Worm (Caenorhabditis elegans) whole organism, mixed stage, embryonic: Measurements from ENCODE around the gene C56C10.4.

Source experiments
- M03D4.4 ChIP-seq: sonication (generic microtip); optimal IDR thresholded peaks from 2 replicates; lab custom pipeline; 2017; ENCODE audit warnings: mild to moderate bottlenecking, missing genetic modification characterization, missing compliant biosample characterization
- bed-3 ChIP-seq: fragments of 200-800 bp; sonication (Bioruptor generic); optimal IDR thresholded peaks from 3 replicates; lab custom pipeline; 2018; ENCODE audit warnings: mild to moderate bottlenecking, missing genetic modification characterization, moderate library complexity, missing compliant biosample characterization
- blmp-1 ChIP-seq: fragments of 150-350 bp; optimal IDR thresholded peaks from 2 replicates; lab custom pipeline; 2014; ENCODE audit warnings: missing biosample characterization, missing genetic modification characterization
- ceh-39 ChIP-seq: fragments of 150-350 bp; optimal IDR thresholded peaks from 2 replicates; lab custom pipeline; 2014; ENCODE audit warnings: missing biosample characterization, missing genetic modification characterization
- ceh-43 ChIP-seq: fragments of 200-800 bp; sonication (Bioruptor generic); optimal IDR thresholded peaks from 2 replicates; lab custom pipeline; 2018; ENCODE audit warnings: mild to moderate bottlenecking, missing genetic modification characterization, moderate library complexity, missing compliant biosample characterization
- ceh-83 ChIP-seq: fragments of 200-800 bp; sonication (Bioruptor generic); optimal IDR thresholded peaks from 2 replicates; lab custom pipeline; 2018; ENCODE audit warnings: mild to moderate bottlenecking, missing genetic modification characterization, missing compliant biosample characterization
- ces-1 ChIP-seq: fragments of 150-350 bp; optimal IDR thresholded peaks from 2 replicates; lab custom pipeline; 2014; ENCODE audit warnings: missing biosample characterization, missing genetic modification reagents, missing genetic modification characterization
- cnd-1 ChIP-seq: fragments of 200-800 bp; sonication (Bioruptor generic); optimal IDR thresholded peaks from 2 replicates; lab custom pipeline; 2018; ENCODE audit warnings: mild to moderate bottlenecking, missing genetic modification characterization, missing compliant biosample characterization
- drap-1 ChIP-seq: fragments of 200-800 bp; sonication (Bioruptor generic); optimal IDR thresholded peaks from 3 replicates; lab custom pipeline; 2018; ENCODE audit warnings: mild to moderate bottlenecking, missing genetic modification characterization, missing compliant biosample characterization
- elt-1 ChIP-seq: sonication (generic microtip); optimal IDR thresholded peaks from 2 replicates; lab custom pipeline; 2017; ENCODE audit warnings: missing genetic modification characterization, mild to moderate bottlenecking, missing compliant biosample characterization, antibody characterized with exemption, moderate library complexity, borderline replicate concordance; ENCODE audit not compliant: insufficient read depth
- elt-3 ChIP-seq: fragments of 150-350 bp; optimal IDR thresholded peaks from 2 replicates; lab custom pipeline; 2014; ENCODE audit warnings: missing biosample characterization, missing genetic modification characterization
- flh-1 ChIP-seq: fragments of 200-800 bp; sonication (Bioruptor generic); optimal IDR thresholded peaks from 2 replicates; lab custom pipeline; 2018; ENCODE audit warnings: mild to moderate bottlenecking, missing genetic modification characterization, moderate library complexity, missing compliant biosample characterization
- ham-2 ChIP-seq: fragments of 200-800 bp; sonication (Bioruptor generic); optimal IDR thresholded peaks from 2 replicates; lab custom pipeline; 2018; ENCODE audit warnings: mild to moderate bottlenecking, missing genetic modification characterization, missing compliant biosample characterization
- hlh-1 ChIP-seq: fragments of 150-350 bp; optimal IDR thresholded peaks from 2 replicates; lab custom pipeline; 2014; ENCODE audit warnings: missing biosample characterization, missing genetic modification reagents, missing genetic modification characterization
- lin-13 ChIP-seq: fragments of 150-350 bp; optimal IDR thresholded peaks from 2 replicates; lab custom pipeline; 2014; ENCODE audit warnings: missing biosample characterization, missing genetic modification characterization
- lin-32 ChIP-seq: fragments of 200-800 bp; sonication (Bioruptor generic); optimal IDR thresholded peaks from 2 replicates; lab custom pipeline; 2018; ENCODE audit warnings: mild to moderate bottlenecking, missing genetic modification characterization, missing compliant biosample characterization
- lsy-2 ChIP-seq: fragments of 150-350 bp; optimal IDR thresholded peaks from 2 replicates; lab custom pipeline; 2014; ENCODE audit warnings: missing biosample characterization, missing genetic modification characterization
- mab-5 ChIP-seq: fragments of 150-350 bp; optimal IDR thresholded peaks from 2 replicates; lab custom pipeline; 2014; ENCODE audit warnings: missing biosample characterization, missing genetic modification characterization
- mep-1 ChIP-seq: fragments of 150-350 bp; optimal IDR thresholded peaks from 2 replicates; lab custom pipeline; 2017; ENCODE audit warnings: missing biosample characterization, missing genetic modification reagents, missing genetic modification characterization, inconsistent platforms
- mls-2 ChIP-seq: sonication (generic microtip); optimal IDR thresholded peaks from 2 replicates; lab custom pipeline; 2016; ENCODE audit warnings: mild to moderate bottlenecking, missing genetic modification characterization, moderate library complexity, missing compliant biosample characterization
- nhr-12 ChIP-seq: fragments of 150-350 bp; optimal IDR thresholded peaks from 2 replicates; lab custom pipeline; 2014; ENCODE audit warnings: missing biosample characterization, missing genetic modification characterization
- nhr-2 ChIP-seq: fragments of 150-350 bp; optimal IDR thresholded peaks from 2 replicates; lab custom pipeline; 2014; ENCODE audit warnings: missing biosample characterization, missing genetic modification characterization
- nhr-237 ChIP-seq: fragments of 150-350 bp; optimal IDR thresholded peaks from 2 replicates; lab custom pipeline; 2014; ENCODE audit warnings: missing biosample characterization, missing genetic modification characterization
- nhr-28 ChIP-seq: fragments of 150-350 bp; optimal IDR thresholded peaks from 2 replicates; lab custom pipeline; 2014; ENCODE audit warnings: missing biosample characterization, missing genetic modification characterization
- nhr-76 ChIP-seq: sonication (generic microtip); optimal IDR thresholded peaks from 2 replicates; lab custom pipeline; 2017; ENCODE audit warnings: missing biosample characterization, missing genetic modification characterization
- pha-4 ChIP-seq: fragments of 150-350 bp; optimal IDR thresholded peaks from 2 replicates; lab custom pipeline; 2018; ENCODE audit warnings: missing biosample characterization, missing genetic modification reagents, missing genetic modification characterization
- sem-2 ChIP-seq: fragments of 200-800 bp; sonication (Bioruptor generic); optimal IDR thresholded peaks from 2 replicates; lab custom pipeline; 2018; ENCODE audit warnings: mild to moderate bottlenecking, missing genetic modification characterization, missing compliant biosample characterization
- snpc-4 ChIP-seq: fragments of 150-350 bp; optimal IDR thresholded peaks from 2 replicates; lab custom pipeline; 2014; ENCODE audit warnings: missing biosample characterization, missing genetic modification characterization
- sptf-1 ChIP-seq: sonication (generic microtip); optimal IDR thresholded peaks from 2 replicates; lab custom pipeline; 2017; ENCODE audit warnings: mild to moderate bottlenecking, missing genetic modification characterization, moderate library complexity, missing compliant biosample characterization
- tbx-8 ChIP-seq: fragments of 200-800 bp; sonication (Bioruptor generic); optimal IDR thresholded peaks from 2 replicates; lab custom pipeline; 2018; ENCODE audit warnings: mild to moderate bottlenecking, missing genetic modification characterization, moderate library complexity, missing compliant biosample characterization
- unc-120 ChIP-seq: sonication (generic microtip); optimal IDR thresholded peaks from 2 replicates; lab custom pipeline; 2017; ENCODE audit warnings: missing genetic modification characterization, missing compliant biosample characterization; ENCODE audit not compliant: poor library complexity, severe bottlenecking
- unc-39 ChIP-seq: fragments of 150-350 bp; optimal IDR thresholded peaks from 2 replicates; lab custom pipeline; 2014; ENCODE audit warnings: missing biosample characterization, missing genetic modification characterization
- unc-62 ChIP-seq: fragments of 150-350 bp; optimal IDR thresholded peaks from 2 replicates; lab custom pipeline; 2014; ENCODE audit warnings: missing biosample characterization, missing genetic modification reagents, missing genetic modification characterization
- zip-8 ChIP-seq: fragments of 150-350 bp; optimal IDR thresholded peaks from 2 replicates; lab custom pipeline; 2014; ENCODE audit warnings: missing biosample characterization, missing genetic modification characterization
- ztf-11 ChIP-seq: fragments of 150-350 bp; optimal IDR thresholded peaks from 2 replicates; lab custom pipeline; 2014; ENCODE audit warnings: missing biosample characterization, missing genetic modification characterization

The C56C10.4 gene

DNA sequence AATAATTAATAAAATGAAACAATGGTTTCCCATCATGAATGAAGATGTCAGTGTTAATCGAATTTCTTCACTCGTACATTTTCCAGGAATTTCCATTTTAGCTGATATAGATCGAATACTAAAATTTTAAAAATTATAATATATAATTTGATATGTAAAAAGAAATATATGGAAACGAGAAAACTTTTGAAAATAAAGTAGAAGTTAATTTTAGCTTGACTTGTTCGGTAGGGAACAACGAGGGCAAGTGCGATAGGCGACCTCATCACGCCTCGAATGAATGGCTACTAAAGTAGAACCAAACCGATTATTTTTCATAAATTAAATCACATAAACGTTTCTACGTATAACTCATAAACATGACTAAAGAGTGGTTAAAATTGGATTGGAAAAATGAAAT is 4.5 kb upstream of the C56C10.4 start, which contains the start of gene sra-31:
Gene sra-31, minus strand, starts transcription at position 101 of the 400 bp plus-strand sequence.
- TF ChIP-seq ces-1 (GFP tag; lab: Kevin White, UChicago), result no peak
- no peak for TF ChIP-seq sptf-1
- TF ChIP-seq drap-1 (GFP tag; lab: Kevin White, UChicago), result no peak
- TF ChIP-seq nhr-2 (tag; lab: Kevin White, UChicago), result no peak
- TF ChIP-seq unc-39, result no peak
- TF ChIP-seq ceh-39 (tag; lab: Kevin White, UChicago), result no peak
- no peak for TF ChIP-seq ceh-83
- no peak for TF ChIP-seq unc-120
- no peak for TF ChIP-seq M03D4.4 (tag; lab: Kevin White, UChicago)
- no peak for TF ChIP-seq hlh-1 (tag; lab: Kevin White, UChicago)
- TF ChIP-seq zip-8, result no peak
- no peak for TF ChIP-seq ztf-11

DNA sequence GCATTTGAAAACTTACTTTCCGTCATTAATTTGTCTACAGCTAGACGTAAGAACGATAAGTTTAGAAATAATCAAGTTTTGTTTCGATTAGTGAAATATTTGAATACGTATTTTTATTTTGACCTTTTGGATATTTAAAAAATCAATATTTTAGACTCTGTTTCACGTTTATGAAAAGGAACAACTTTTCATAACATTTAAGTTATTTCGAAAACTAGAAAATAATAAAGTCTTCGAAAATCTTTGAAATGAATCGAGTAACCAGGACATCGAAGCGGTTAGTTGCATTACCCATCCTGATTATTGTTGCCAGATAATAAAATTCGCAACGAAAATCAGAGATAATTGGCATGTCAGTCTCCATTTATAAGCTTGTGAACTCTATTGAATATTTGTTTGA is 1.6 kb upstream of the C56C10.4 start, which contains the start of gene C56C10.6:
Gene C56C10.6, minus strand, starts transcription at position 101 of the 400 bp plus-strand sequence.
- no peak for TF ChIP-seq lin-13
- TF ChIP-seq nhr-76 (tag; lab: Kevin White, UChicago), result no peak
- no peak for TF ChIP-seq zip-8
- no peak for TF ChIP-seq nhr-28 (tag; lab: Kevin White, UChicago)
- no peak for TF ChIP-seq M03D4.4 (tag; lab: Kevin White, UChicago)
- TF ChIP-seq snpc-4 (tag; lab: Kevin White, UChicago), result no peak
- TF ChIP-seq bed-3 (GFP tag; lab: Kevin White, UChicago), result no peak
- no peak for TF ChIP-seq hlh-1 (tag; lab: Kevin White, UChicago)
- TF ChIP-seq nhr-2 (tag; lab: Kevin White, UChicago), result no peak
- no peak for TF ChIP-seq nhr-237 (tag; lab: Kevin White, UChicago)

DNA sequence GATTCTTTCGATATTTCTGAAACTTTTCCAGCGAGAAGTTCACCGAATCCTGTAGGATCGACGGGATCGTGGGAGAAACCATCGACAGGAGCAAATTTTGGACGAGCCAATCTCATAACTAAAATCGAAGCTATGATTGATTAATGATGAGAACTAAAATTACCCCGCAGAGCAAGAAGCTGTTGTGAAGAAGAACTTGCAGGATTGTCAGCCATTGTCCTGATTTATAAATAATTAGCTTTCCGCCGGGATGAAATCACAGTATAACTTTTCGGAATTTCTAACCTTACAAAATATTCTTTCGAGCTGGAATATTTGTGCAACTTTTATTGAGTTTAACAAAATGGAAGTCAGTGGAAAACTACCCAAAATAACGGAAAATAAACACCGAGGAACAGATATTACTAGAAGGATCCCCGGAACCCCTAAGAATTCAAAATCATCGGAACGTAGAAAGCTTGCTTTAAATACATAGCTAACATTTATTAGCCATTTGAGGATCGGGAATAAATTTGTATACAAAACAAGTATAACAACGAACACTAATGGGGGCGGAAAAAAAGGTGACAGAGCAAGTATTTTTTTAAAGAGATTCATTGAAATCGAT is 4.5 kb downstream of the C56C10.4 start, which contains the start of gene C56C10.7:
Gene C56C10.7, minus strand, starts transcription at position 312 of the 607 bp plus-strand sequence.
- TF ChIP-seq mab-5 (no peak), blmp-1 (tag; lab: Kevin White, UChicago) (no peak), cnd-1 (tag; lab: Kevin White, UChicago) (no peak)

DNA sequence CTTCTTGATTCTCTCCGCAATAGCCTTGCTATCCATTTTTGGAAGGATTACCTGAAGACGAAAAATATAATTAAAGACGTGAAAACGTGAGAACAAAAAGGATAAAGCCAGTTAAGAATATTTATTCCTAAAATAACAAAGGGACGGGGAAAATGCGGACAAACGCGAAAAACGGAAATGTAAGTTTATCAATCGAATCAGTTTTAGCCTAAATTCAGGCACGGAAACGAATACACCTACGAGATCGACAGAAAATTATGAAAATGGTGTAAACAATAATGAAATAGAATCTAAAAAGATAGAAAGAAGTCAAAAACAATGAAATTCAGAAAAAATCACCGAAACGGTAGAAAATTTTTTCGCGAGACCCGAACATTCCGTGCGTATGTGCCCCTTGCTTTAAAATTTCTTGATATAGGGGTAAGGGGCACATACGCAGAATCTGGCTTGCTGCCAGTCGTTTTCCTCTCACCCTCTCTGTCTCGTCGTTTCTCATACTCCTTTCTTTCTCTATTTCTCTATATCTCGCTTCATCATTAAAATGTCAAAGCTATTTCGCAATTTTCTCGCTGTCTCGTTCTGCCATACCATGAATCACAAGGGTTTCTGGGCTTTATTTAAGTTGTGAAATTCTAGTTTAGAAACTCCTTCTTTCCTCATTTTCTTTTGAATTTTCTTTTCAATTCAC is 5.9 kb downstream of the C56C10.4 start, which contains the start of gene icd-1:
Gene icd-1, minus strand, starts transcription at position 51 of the 688 bp plus-strand sequence.
- TF ChIP-seq ceh-39 (tag; lab: Kevin White, UChicago) (peak; percentile 71), pha-4 (tag; lab: Kevin White, UChicago) (peak; percentile 71), lin-13 (peak; percentile 88), drap-1 (GFP tag; lab: Kevin White, UChicago) (no peak), lin-32 (GFP tag; lab: Kevin White, UChicago) (no peak), cnd-1 (tag; lab: Kevin White, UChicago) (peak; percentile 31), ceh-43 (GFP tag; lab: Kevin White, UChicago) (no peak), blmp-1 (tag; lab: Kevin White, UChicago) (no peak), M03D4.4 (tag; lab: Kevin White, UChicago) (peak; percentile 63), nhr-12 (tag; lab: Kevin White, UChicago) (no peak), mab-5 (peak; percentile 34), flh-1 (GFP tag; lab: Kevin White, UChicago) (no peak), tbx-8 (no peak), ztf-11 (peak; percentile 67), lsy-2 (peak; percentile 84), nhr-237 (tag; lab: Kevin White, UChicago) (peak; percentile 93), bed-3 (GFP tag; lab: Kevin White, UChicago) (no peak), ces-1 (GFP tag; lab: Kevin White, UChicago) (peak; percentile 94), mls-2 (tag; lab: Kevin White, UChicago) (peak; percentile 63), unc-62 (GFP tag; lab: Kevin White, UChicago) (peak; percentile 96), nhr-76 (tag; lab: Kevin White, UChicago) (no peak), sem-2 (no peak), unc-120 (peak; percentile 99), ham-2 (GFP tag; lab: Kevin White, UChicago) (peak; percentile 89), hlh-1 (tag; lab: Kevin White, UChicago) (peak; percentile 56), snpc-4 (tag; lab: Kevin White, UChicago) (no peak), elt-3 (tag; lab: Kevin White, UChicago) (peak; percentile 91), mep-1 (peak; percentile 93), nhr-2 (tag; lab: Kevin White, UChicago) (peak; percentile 15), elt-1 (no peak), unc-39 (no peak), sptf-1 (peak; percentile 71), zip-8 (no peak), ceh-83 (peak; percentile 58), nhr-28 (tag; lab: Kevin White, UChicago) (no peak)
